Fruit fly (Drosophila melanogaster): ENCODE results near the gene Top2.

Gene Top2

dm6 chr2L:19438685-19439597, 14.3 kb downstream of the Top2 start (continued):
- peak; percentile 99 for TF ChIP-seq Blimp-1 (GFP tag; optimal IDR thresholded peaks at IDR 0.05)
- TF ChIP-seq dan (GFP tag; IDR thresholded peaks at IDR 0.05) = no peak
- no peak for TF ChIP-seq CG12942 (GFP tag; optimal IDR thresholded peaks at IDR 0.05)
- peak; percentile 85 for TF ChIP-seq pros (GFP tag; optimal IDR thresholded peaks at IDR 0.05)
- TF ChIP-seq CG9609 (GFP tag; optimal IDR thresholded peaks at IDR 0.05) = no peak
- no peak for TF ChIP-seq GATAe (GFP tag; conservative IDR thresholded peaks at IDR 0.05)

- TF ChIP-seq kay (GFP tag; optimal IDR thresholded peaks at IDR 0.05) (no peak), CG2129 (GFP tag; IDR thresholded peaks at IDR 0.05; ENCODE audit: partially characterized antibody) (no peak), jigr1 (GFP tag; IDR thresholded peaks at IDR 0.05) (no peak), chm (GFP tag; IDR thresholded peaks at IDR 0.05) (no peak), CG5953 (GFP tag; IDR thresholded peaks at IDR 0.05) (no peak), fd3F (GFP tag; optimal IDR thresholded peaks at IDR 0.05) (no peak), CG12104 (GFP tag; optimal IDR thresholded peaks at IDR 0.05) (peak; percentile 16), gcm (GFP tag; optimal IDR thresholded peaks at IDR 0.05) (peak; percentile 84), Meics (GFP tag; optimal IDR thresholded peaks at IDR 0.05) (peak; percentile 27), vnd (GFP tag; IDR thresholded peaks at IDR 0.05; ENCODE audit: partially characterized antibody) (no peak), grau (tag; optimal IDR thresholded peaks at IDR 0.05) (peak; percentile 21), insv (GFP tag; optimal IDR thresholded peaks at IDR 0.05) (no peak), Hey (tag; optimal IDR thresholded peaks at IDR 0.05) (no peak), Ets65A (GFP tag) (no peak), MESR4 (GFP tag; optimal IDR thresholded peaks at IDR 0.05) (no peak), CG30020 (tag; optimal IDR thresholded peaks at IDR 0.05) (no peak), slbo (GFP tag; IDR thresholded peaks at IDR 0.05) (no peak), aop (GFP tag; IDR thresholded peaks at IDR 0.05) (no peak), CG14667 (GFP tag; IDR thresholded peaks at IDR 0.05) (no peak), bcd (GFP tag; optimal IDR thresholded peaks at IDR 0.05) (no peak), Hr51 (GFP tag; optimal IDR thresholded peaks at IDR 0.05) (no peak), zen2 (GFP tag; IDR thresholded peaks at IDR 0.05; ENCODE audit: partially characterized antibody) (no peak), CG2875 (GFP tag; optimal IDR thresholded peaks at IDR 0.05) (peak; percentile 65), Xbp1 (GFP tag; optimal IDR thresholded peaks at IDR 0.05) (no peak), tin (GFP tag; optimal IDR thresholded peaks at IDR 0.05) (no peak), CG8478 (optimal IDR thresholded peaks at IDR 0.05) (no peak), Sry-δ (GFP tag; optimal IDR thresholded peaks at IDR 0.05) (no peak), Antp (GFP tag; optimal IDR thresholded peaks at IDR 0.05) (no peak), CG11093 (GFP tag; IDR thresholded peaks at IDR 0.05) (no peak), cad (GFP tag; optimal IDR thresholded peaks at IDR 0.05) (no peak), CG6654 (GFP tag; optimal IDR thresholded peaks at IDR 0.05) (no peak), psq (GFP tag; optimal IDR thresholded peaks at IDR 0.05) (no peak), wek (GFP tag; optimal IDR thresholded peaks at IDR 0.05) (peak; percentile 85), CG1832 (GFP tag; optimal IDR thresholded peaks at IDR 0.05) (no peak), Max (GFP tag; optimal IDR thresholded peaks at IDR 0.05) (peak; percentile 20), kah (GFP tag; optimal IDR thresholded peaks at IDR 0.05) (peak; percentile 55), Taf1 (GFP tag; IDR thresholded peaks at IDR 0.05) (no peak), Atf-2 (GFP tag; optimal IDR thresholded peaks at IDR 0.05) (no peak), CG14050 (GFP tag; IDR thresholded peaks at IDR 0.05) (no peak), NFAT (GFP tag; IDR thresholded peaks at IDR 0.05) (no peak), dimm (GFP tag; IDR thresholded peaks at IDR 0.05) (no peak), HHEX (GFP tag; optimal IDR thresholded peaks at IDR 0.05) (peak; percentile 45), CG2116 (GFP tag; optimal IDR thresholded peaks at IDR 0.05) (no peak)
Observed at dm6 chr2L:19434260-19434659, 19.0 kb downstream of the Top2 start.

Data from whole organism, embryonic.